Fruit fly (Drosophila melanogaster) whole organism, embryonic: ENCODE data around the gene Invadolysin.

ENCODE experiments used
- CG10366 ChIP-seq: fragments of 200-800 bp; sonication (Bioruptor generic); IDR thresholded peaks from 2 replicates; pipeline ENCODE4 v1.3.6; 2022; ENCODE audit warnings: missing biosample characterization, missing genetic modification characterization
- CG10565 ChIP-seq: fragments of 200-800 bp; sonication (Bioruptor generic); optimal IDR thresholded peaks from 3 replicates; lab custom pipeline; 2016; ENCODE audit warnings: missing biosample characterization, mild to moderate bottlenecking, missing genetic modification characterization
- CG11723 ChIP-seq: fragments of 200-800 bp; sonication (Bioruptor generic); optimal IDR thresholded peaks from 2 replicates; lab custom pipeline; 2017; ENCODE audit warnings: missing biosample characterization, mild to moderate bottlenecking, missing genetic modification characterization
- CG12299 ChIP-seq: fragments of 200-800 bp; sonication (Bioruptor generic); optimal IDR thresholded peaks from 2 replicates; lab custom pipeline; 2018; ENCODE audit warnings: missing biosample characterization, mild to moderate bottlenecking, missing genetic modification characterization
- CG2202 ChIP-seq: fragments of 200-800 bp; sonication (Bioruptor generic); optimal IDR thresholded peaks from 2 replicates; lab custom pipeline; 2018; ENCODE audit warnings: missing biosample characterization, mild to moderate bottlenecking, missing genetic modification characterization
- CG30403 ChIP-seq: fragments of 200-800 bp; sonication (Bioruptor generic); optimal IDR thresholded peaks from 3 replicates; lab custom pipeline; 2016; ENCODE audit warnings: missing biosample characterization, missing genetic modification characterization
- CG3065 ChIP-seq: fragments of 200-800 bp; sonication (Bioruptor generic); optimal IDR thresholded peaks from 2 replicates; lab custom pipeline; 2016; ENCODE audit warnings: missing biosample characterization, missing genetic modification characterization
- CG31441 ChIP-seq: fragments of 200-800 bp; sonication (Bioruptor generic); IDR thresholded peaks from 2 replicates; pipeline ENCODE4 v1.3.6; 2022; ENCODE audit warnings: missing biosample characterization, missing genetic modification characterization
- CG3163 ChIP-seq: fragments of 200-800 bp; sonication (Bioruptor generic); optimal IDR thresholded peaks from 3 replicates; lab custom pipeline; 2016; ENCODE audit warnings: missing biosample characterization, missing genetic modification characterization
- CG32772 ChIP-seq: fragments of 200-800 bp; sonication (Bioruptor generic); IDR thresholded peaks from 2 replicates; pipeline ENCODE4 v1.3.6; 2022; ENCODE audit warnings: missing biosample characterization, missing genetic modification characterization
- CG34224 ChIP-seq: fragments of 200-800 bp; sonication (Bioruptor generic); IDR thresholded peaks from 3 replicates; pipeline ENCODE4 v1.3.6; 2022; ENCODE audit warnings: missing biosample characterization, missing genetic modification characterization; ENCODE audit not compliant: partially characterized antibody
- CG34376 ChIP-seq: fragments of 200-800 bp; sonication (Bioruptor generic); optimal IDR thresholded peaks from 2 replicates; lab custom pipeline; 2018; ENCODE audit warnings: missing biosample characterization, mild to moderate bottlenecking, missing genetic modification characterization
- CG4282 ChIP-seq: fragments of 200-800 bp; sonication (Bioruptor generic); optimal IDR thresholded peaks from 2 replicates; lab custom pipeline; 2016; ENCODE audit warnings: missing biosample characterization, missing genetic modification characterization
- CG6175 ChIP-seq: fragments of 200-800 bp; sonication (Bioruptor generic); IDR thresholded peaks from 3 replicates; pipeline ENCODE4 v1.3.6; 2022; ENCODE audit warnings: missing biosample characterization, missing genetic modification characterization
- CG9215 ChIP-seq: fragments of 200-800 bp; sonication (Bioruptor generic); IDR thresholded peaks from 2 replicates; pipeline ENCODE4 v1.3.6; 2022; ENCODE audit warnings: missing biosample characterization, missing genetic modification characterization
- CG9609 ChIP-seq: fragments of 200-800 bp; sonication (Bioruptor generic); optimal IDR thresholded peaks from 3 replicates; lab custom pipeline; 2016; ENCODE audit warnings: missing biosample characterization, missing genetic modification characterization
- CG9797 ChIP-seq: fragments of 200-800 bp; sonication (Bioruptor generic); optimal IDR thresholded peaks from 3 replicates; lab custom pipeline; 2018; ENCODE audit warnings: missing biosample characterization, mild to moderate bottlenecking, missing genetic modification characterization
- Dek ChIP-seq: fragments of 200-800 bp; sonication (Bioruptor generic); optimal IDR thresholded peaks from 3 replicates; lab custom pipeline; 2019; ENCODE audit warnings: missing biosample characterization, mild to moderate bottlenecking, missing genetic modification characterization, moderate library complexity
- E2f2 ChIP-seq: fragments of 200-800 bp; sonication (Bioruptor generic); IDR thresholded peaks from 2 replicates; pipeline ENCODE4 v1.3.6; 2022; ENCODE audit warnings: missing biosample characterization, missing genetic modification characterization
- GATAe ChIP-seq: fragments of 200-800 bp; sonication (Bioruptor generic); conservative IDR thresholded peaks from 2 replicates; pipeline ENCODE4 v1.3.6; 2022; ENCODE audit warnings: missing biosample characterization, missing genetic modification characterization
- H15 ChIP-seq: fragments of 200-800 bp; sonication (Bioruptor generic); IDR thresholded peaks from 3 replicates; pipeline ENCODE4 v1.3.6; 2022; ENCODE audit warnings: missing biosample characterization, missing genetic modification characterization
- Hey ChIP-seq: fragments of 200-800 bp; sonication (Bioruptor generic); optimal IDR thresholded peaks from 3 replicates; lab custom pipeline; 2018; ENCODE audit warnings: missing biosample characterization, mild to moderate bottlenecking, missing genetic modification characterization
- Hsf ChIP-seq: fragments of 200-800 bp; sonication (Bioruptor generic); optimal IDR thresholded peaks from 3 replicates; lab custom pipeline; 2016; ENCODE audit warnings: missing biosample characterization, missing genetic modification characterization
- Jarid2 ChIP-seq: fragments of 200-800 bp; sonication (Bioruptor generic); optimal IDR thresholded peaks from 3 replicates; lab custom pipeline; 2017; ENCODE audit warnings: mild to moderate bottlenecking, missing biosample characterization, missing genetic modification reagents, missing genetic modification characterization
- Lpt ChIP-seq: fragments of >200 bp; optimal IDR thresholded peaks from 2 replicates; lab custom pipeline; 2018; ENCODE audit warnings: missing biosample characterization, missing genetic modification characterization
- Taf1 ChIP-seq: fragments of 200-800 bp; sonication (Bioruptor generic); IDR thresholded peaks from 2 replicates; pipeline ENCODE4 v1.3.6; 2022; ENCODE audit warnings: missing biosample characterization, missing genetic modification characterization
- Xbp1 ChIP-seq: fragments of 200-800 bp; sonication (Bioruptor generic); optimal IDR thresholded peaks from 3 replicates; lab custom pipeline; 2016; ENCODE audit warnings: missing biosample characterization, mild to moderate bottlenecking, missing genetic modification characterization
- abd-A ChIP-seq: fragments of 200-800 bp; sonication (Bioruptor generic); optimal IDR thresholded peaks from 3 replicates; lab custom pipeline; 2019; ENCODE audit warnings: missing biosample characterization, mild to moderate bottlenecking, missing genetic modification characterization, moderate library complexity
- chinmo ChIP-seq: fragments of 200-800 bp; sonication (Bioruptor generic); IDR thresholded peaks from 4 replicates; pipeline ENCODE4 v1.3.6; 2022; ENCODE audit warnings: missing biosample characterization, missing genetic modification characterization; ENCODE audit not compliant: partially characterized antibody
- gcm ChIP-seq: fragments of 200-800 bp; sonication (Bioruptor generic); optimal IDR thresholded peaks from 2 replicates; lab custom pipeline; 2019; ENCODE audit warnings: missing biosample characterization, mild to moderate bottlenecking, missing genetic modification characterization, moderate library complexity
- gem ChIP-seq: fragments of 200-800 bp; sonication (Bioruptor generic); optimal IDR thresholded peaks from 2 replicates; lab custom pipeline; 2019; ENCODE audit warnings: missing biosample characterization, mild to moderate bottlenecking, missing genetic modification characterization, moderate library complexity
- her ChIP-seq: fragments of 200-800 bp; sonication (Bioruptor generic); optimal IDR thresholded peaks from 2 replicates; lab custom pipeline; 2016; ENCODE audit warnings: missing biosample characterization, missing genetic modification characterization
- ind ChIP-seq: fragments of 200-800 bp; sonication (Bioruptor generic); optimal IDR thresholded peaks from 3 replicates; lab custom pipeline; 2016; ENCODE audit warnings: missing biosample characterization, missing genetic modification characterization
- jing ChIP-seq: fragments of 200-800 bp; sonication (Bioruptor generic); optimal IDR thresholded peaks from 2 replicates; lab custom pipeline; 2018; ENCODE audit warnings: missing biosample characterization, mild to moderate bottlenecking, missing genetic modification characterization
- kni ChIP-seq: fragments of 200-800 bp; sonication (Bioruptor generic); optimal IDR thresholded peaks from 3 replicates; lab custom pipeline; 2017; ENCODE audit warnings: mild to moderate bottlenecking, missing biosample characterization, missing genetic modification reagents, missing genetic modification characterization
- lbe ChIP-seq: fragments of 200-800 bp; sonication (Bioruptor generic); optimal IDR thresholded peaks from 2 replicates; lab custom pipeline; 2016; ENCODE audit warnings: missing biosample characterization, mild to moderate bottlenecking, missing genetic modification characterization
- maf-S ChIP-seq: fragments of 200-800 bp; sonication (Bioruptor generic); optimal IDR thresholded peaks from 2 replicates; lab custom pipeline; 2016; ENCODE audit warnings: missing biosample characterization, missing genetic modification characterization
- mam ChIP-seq: fragments of 200-800 bp; sonication (Bioruptor generic); optimal IDR thresholded peaks from 3 replicates; lab custom pipeline; 2016; ENCODE audit warnings: missing biosample characterization, missing genetic modification characterization
- odd ChIP-seq: fragments of 200-800 bp; sonication (Bioruptor generic); optimal IDR thresholded peaks from 2 replicates; lab custom pipeline; 2017; ENCODE audit warnings: missing biosample characterization, mild to moderate bottlenecking, missing genetic modification characterization
- pan ChIP-seq, 4 experiments: fragments of >200 bp in 3 of 4; fragments of 200-800 bp in 1 of 4; sonication (Bioruptor generic) in 1 of 4; optimal IDR thresholded peaks in 3 of 4; IDR thresholded peaks in 1 of 4; 2 replicates each; pipeline versions ENCODE4 v1.3.6 to Lab custom; 2017 to 2022; ENCODE audit warnings: missing biosample characterization in 2 of 4, missing genetic modification characterization in 2 of 4, mixed read lengths in 1 of 4
- pfk ChIP-seq: fragments of 200-800 bp; sonication (Bioruptor generic); optimal IDR thresholded peaks from 2 replicates; lab custom pipeline; 2018; ENCODE audit warnings: missing biosample characterization, mild to moderate bottlenecking, missing genetic modification characterization, moderate library complexity
- pho ChIP-seq: fragments of 200-800 bp; sonication (Bioruptor generic); optimal IDR thresholded peaks from 2 replicates; lab custom pipeline; 2016; ENCODE audit warnings: missing biosample characterization, missing genetic modification characterization
- sima ChIP-seq: fragments of 200-800 bp; sonication (Bioruptor generic); optimal IDR thresholded peaks from 2 replicates; lab custom pipeline; 2016; ENCODE audit warnings: missing biosample characterization, missing genetic modification characterization
- slou ChIP-seq: fragments of 200-800 bp; sonication (Bioruptor generic); optimal IDR thresholded peaks from 3 replicates; lab custom pipeline; 2016; ENCODE audit warnings: missing biosample characterization, missing genetic modification characterization
- sna ChIP-seq: fragments of 200-800 bp; sonication (Bioruptor generic); IDR thresholded peaks from 2 replicates; pipeline ENCODE4 v1.3.6; 2022; ENCODE audit warnings: missing biosample characterization, missing genetic modification characterization; ENCODE audit not compliant: partially characterized antibody
- sob ChIP-seq: fragments of 200-800 bp; sonication (Bioruptor generic); IDR thresholded peaks from 2 replicates; pipeline ENCODE4 v1.3.6; 2022; ENCODE audit warnings: missing biosample characterization, missing genetic modification characterization
- sqz ChIP-seq: fragments of 200-800 bp; sonication (Bioruptor generic); optimal IDR thresholded peaks from 3 replicates; lab custom pipeline; 2018; ENCODE audit warnings: missing biosample characterization, mild to moderate bottlenecking, missing genetic modification characterization
- ssp ChIP-seq: fragments of 200-800 bp; sonication (Bioruptor generic); IDR thresholded peaks from 2 replicates; pipeline ENCODE4 v1.3.6; 2022; ENCODE audit warnings: missing biosample characterization, missing genetic modification characterization
- tx ChIP-seq: fragments of 200-800 bp; sonication (Bioruptor generic); optimal IDR thresholded peaks from 2 replicates; lab custom pipeline; 2016; ENCODE audit warnings: missing biosample characterization, missing genetic modification characterization
- vvl ChIP-seq: fragments of 200-800 bp; sonication (Bioruptor generic); IDR thresholded peaks from 2 replicates; pipeline ENCODE4 v1.3.6; 2022; ENCODE audit warnings: missing biosample characterization, missing genetic modification characterization
- yki ChIP-seq: fragments of >200 bp; optimal IDR thresholded peaks from 3 replicates; lab custom pipeline; 2018
- zf30C ChIP-seq: fragments of 200-800 bp; sonication (Bioruptor generic); optimal IDR thresholded peaks from 3 replicates; lab custom pipeline; 2018; ENCODE audit warnings: missing biosample characterization, mild to moderate bottlenecking, missing genetic modification characterization

The Invadolysin gene

dm6 chr3R:10189520-10189919 lies 45.1 kb downstream of the Invadolysin start, which contains the start of gene CG12814 (continued):
- no peak for TF ChIP-seq CG4282 (GFP tag; lab: Kevin White, UChicago)
- no peak for TF ChIP-seq CG3065 (GFP tag; lab: Kevin White, UChicago)
- TF ChIP-seq CG10366 = no peak
- TF ChIP-seq tx = no peak
- TF ChIP-seq gem (tag; lab: Kevin White, UChicago) = no peak
- no peak for TF ChIP-seq mam (GFP tag; lab: Kevin White, UChicago)
- no peak for TF ChIP-seq CG6175 (GFP tag; lab: Robert Waterston, UW)
- peak; percentile 41 for TF ChIP-seq kni (GFP tag; lab: Kevin White, UChicago)
- TF ChIP-seq E2f2 (GFP tag; lab: Robert Waterston, UW) = peak; percentile 87
- TF ChIP-seq vvl = peak; percentile 11; the same call in 1 of the 2 replicates
- peak; percentile 20 for TF ChIP-seq sqz (GFP tag; lab: Kevin White, UChicago)
- TF ChIP-seq jing (GFP tag; lab: Kevin White, UChicago) = no peak
- TF ChIP-seq Hey (tag; lab: Kevin White, UChicago) = no peak
- TF ChIP-seq Dek = no peak
- no peak for TF ChIP-seq Lpt (GFP tag; lab: Kevin White, UChicago)
- 0 out of 4 replicates have a peak, but pooled peaks have one; percentile 41 for TF ChIP-seq chinmo (GFP tag; lab: Robert Waterston, UW)
- TF ChIP-seq H15 (GFP tag; lab: Robert Waterston, UW) = no peak
- no peak for TF ChIP-seq sima (GFP tag; lab: Kevin White, UChicago)
- no peak for TF ChIP-seq slou (GFP tag; lab: Kevin White, UChicago)
- TF ChIP-seq CG12299 (tag; lab: Kevin White, UChicago) = peak; percentile 15
- no peak for TF ChIP-seq yki (lab: Kevin White, UChicago)
- TF ChIP-seq Jarid2 (GFP tag; lab: Kevin White, UChicago) = peak; percentile 73
- no peak for TF ChIP-seq CG30403 (GFP tag; lab: Kevin White, UChicago)
- TF ChIP-seq her (GFP tag; lab: Kevin White, UChicago) = no peak
- no peak for TF ChIP-seq Hsf (GFP tag; lab: Kevin White, UChicago)
- TF ChIP-seq pan (optimal IDR thresholded peaks at IDR 0.05; lab: Kevin White, UChicago) = no peak
- TF ChIP-seq pan (GFP tag; optimal IDR thresholded peaks at IDR 0.05 in 1 of 2, IDR thresholded peaks at IDR 0.05 in 1 of 2) = no peak
- no peak for TF ChIP-seq sob (GFP tag; lab: Robert Waterston, UW)
- peak; percentile 86 for TF ChIP-seq CG3163 (GFP tag; lab: Kevin White, UChicago)
- TF ChIP-seq ssp = no peak
- TF ChIP-seq CG2202 (tag; lab: Kevin White, UChicago) = no peak
- no peak for TF ChIP-seq CG9215 (GFP tag; lab: Robert Waterston, UW)
- TF ChIP-seq CG34224 (GFP tag; lab: Robert Waterston, UW) = peak; percentile 33; the same call in 1 of the 3 replicates
- no peak for TF ChIP-seq Taf1 (GFP tag; lab: Robert Waterston, UW)
- TF ChIP-seq CG10565 (GFP tag; lab: Kevin White, UChicago) = no peak
- TF ChIP-seq lbe (GFP tag; lab: Kevin White, UChicago) = peak; percentile 41
- TF ChIP-seq zf30C (GFP tag; lab: Kevin White, UChicago) = no peak
- TF ChIP-seq pho (GFP tag; lab: Kevin White, UChicago) = no peak
- no peak for TF ChIP-seq CG11723 (GFP tag; lab: Kevin White, UChicago)
- TF ChIP-seq CG9609 = no peak
- peak; percentile 61 for TF ChIP-seq abd-A (tag; lab: Kevin White, UChicago)
- no peak for TF ChIP-seq pfk (GFP tag; lab: Kevin White, UChicago)
- TF ChIP-seq sna (GFP tag; lab: Robert Waterston, UW) = no peak
- no peak for TF ChIP-seq CG31441 (GFP tag; lab: Robert Waterston, UW)
- no peak for TF ChIP-seq Xbp1 (GFP tag; lab: Kevin White, UChicago)
- no peak for TF ChIP-seq maf-S (GFP tag; lab: Kevin White, UChicago)
- TF ChIP-seq CG9797 (GFP tag; lab: Kevin White, UChicago) = no peak
- TF ChIP-seq CG34376 = peak; percentile 4
- TF ChIP-seq CG32772 (GFP tag; lab: Robert Waterston, UW) = no peak
- TF ChIP-seq GATAe (GFP tag; lab: Robert Waterston, UW) = no peak
- no peak for TF ChIP-seq gcm (GFP tag; lab: Kevin White, UChicago)
- TF ChIP-seq ind = no peak
- no peak for TF ChIP-seq odd
